Fruit fly (Drosophila melanogaster) whole organism, embryonic: Measurements from ENCODE around the gene Gr36c.

Source experiments
- Awh ChIP-seq: fragments of 200-800 bp; sonication (Bioruptor generic); IDR thresholded peaks from 2 replicates; pipeline ENCODE4, ENCODE4 v1.3.6; 2022; ENCODE audit warnings: missing biosample characterization, missing genetic modification characterization
- Blimp-1 ChIP-seq: fragments of 200-800 bp; sonication (Bioruptor generic); optimal IDR thresholded peaks from 3 replicates; lab custom pipeline; 2018; ENCODE audit warnings: missing biosample characterization, missing genetic modification characterization, mild to moderate bottlenecking, moderate library complexity, missing genetic modification reagents
- CG12219 ChIP-seq: fragments of 200-800 bp; sonication (Bioruptor generic); optimal IDR thresholded peaks from 3 replicates; lab custom pipeline; 2018; ENCODE audit warnings: missing biosample characterization, mild to moderate bottlenecking, missing genetic modification characterization
- CG12769 ChIP-seq: fragments of 200-800 bp; sonication (Bioruptor generic); optimal IDR thresholded peaks from 2 replicates; lab custom pipeline; 2019; ENCODE audit warnings: missing biosample characterization, mild to moderate bottlenecking, missing genetic modification characterization, moderate library complexity
- CG12942 ChIP-seq: fragments of 200-800 bp; sonication (Bioruptor generic); optimal IDR thresholded peaks from 3 replicates; lab custom pipeline; 2016; ENCODE audit warnings: missing biosample characterization, missing genetic modification characterization
- CG13775 ChIP-seq: fragments of 200-800 bp; sonication (Bioruptor generic); optimal IDR thresholded peaks from 3 replicates; lab custom pipeline; 2017; ENCODE audit warnings: missing biosample characterization, mild to moderate bottlenecking, missing genetic modification characterization
- CG13894 ChIP-seq: fragments of 200-800 bp; sonication (Bioruptor generic); optimal IDR thresholded peaks from 3 replicates; lab custom pipeline; 2018; ENCODE audit warnings: missing biosample characterization, mild to moderate bottlenecking, missing genetic modification characterization, moderate library complexity
- CG16815 ChIP-seq: fragments of 200-800 bp; sonication (Bioruptor generic); optimal IDR thresholded peaks from 3 replicates; lab custom pipeline; 2017; ENCODE audit warnings: missing biosample characterization, mild to moderate bottlenecking, missing genetic modification characterization
- CG17568 ChIP-seq: fragments of 200-800 bp; sonication (Bioruptor generic); optimal IDR thresholded peaks from 2 replicates; lab custom pipeline; 2018; ENCODE audit warnings: missing biosample characterization, mild to moderate bottlenecking, missing genetic modification characterization, moderate library complexity
- CG17802 ChIP-seq: fragments of 200-800 bp; sonication (Bioruptor generic); optimal IDR thresholded peaks from 2 replicates; lab custom pipeline; 2018; ENCODE audit warnings: missing biosample characterization, mild to moderate bottlenecking, missing genetic modification characterization, moderate library complexity
- CG2199 ChIP-seq: fragments of 200-800 bp; sonication (Bioruptor generic); IDR thresholded peaks from 3 replicates; pipeline ENCODE4 v1.3.6; 2022; ENCODE audit warnings: missing biosample characterization, missing genetic modification characterization
- CG3281 ChIP-seq: fragments of 200-800 bp; sonication (Bioruptor generic); optimal IDR thresholded peaks from 3 replicates; lab custom pipeline; 2017; ENCODE audit warnings: missing biosample characterization, mild to moderate bottlenecking, missing genetic modification characterization
- CG7271 ChIP-seq: fragments of 200-800 bp; sonication (Bioruptor generic); optimal IDR thresholded peaks from 2 replicates; lab custom pipeline; 2018; ENCODE audit warnings: missing biosample characterization, mild to moderate bottlenecking, missing genetic modification characterization, moderate library complexity
- CG8281 ChIP-seq: fragments of 200-800 bp; sonication (Bioruptor generic); optimal IDR thresholded peaks from 2 replicates; lab custom pipeline; 2018; ENCODE audit warnings: missing biosample characterization, mild to moderate bottlenecking, missing genetic modification characterization, moderate library complexity
- CG8765 ChIP-seq: fragments of 200-800 bp; sonication (Bioruptor generic); IDR thresholded peaks from 2 replicates; pipeline ENCODE4 v1.3.6; 2022; ENCODE audit warnings: missing biosample characterization, missing genetic modification characterization
- CG9932 ChIP-seq: fragments of 200-800 bp; sonication (Bioruptor generic); IDR thresholded peaks from 2 replicates; pipeline ENCODE4 v1.3.6; 2022; ENCODE audit warnings: missing biosample characterization, missing genetic modification characterization
- Dip2 ChIP-seq: fragments of 200-800 bp; sonication (Bioruptor generic); IDR thresholded peaks from 2 replicates; pipeline ENCODE4 v1.3.6; 2022; ENCODE audit warnings: missing biosample characterization, missing genetic modification characterization
- Dll ChIP-seq: fragments of 200-800 bp; sonication (Bioruptor generic); IDR thresholded peaks from 4 replicates; pipeline ENCODE4 v1.3.6; 2022; ENCODE audit warnings: missing biosample characterization, missing genetic modification characterization; ENCODE audit not compliant: partially characterized antibody
- Ets65A ChIP-seq: fragments of 200-800 bp; sonication (Bioruptor generic); peaks from one replicate; lab custom pipeline; 2016; ENCODE audit warnings: missing biosample characterization, missing genetic modification characterization
- Gsc ChIP-seq: fragments of 200-800 bp; sonication (Bioruptor generic); IDR thresholded peaks from 2 replicates; pipeline ENCODE4 v1.3.6; 2022; ENCODE audit warnings: missing biosample characterization, missing genetic modification characterization
- Hmr ChIP-seq: fragments of 200-800 bp; sonication (Bioruptor generic); optimal IDR thresholded peaks from 3 replicates; lab custom pipeline; 2017; ENCODE audit warnings: mild to moderate bottlenecking, missing biosample characterization, missing genetic modification reagents, missing genetic modification characterization
- MESR4 ChIP-seq: fragments of 200-800 bp; sonication (Bioruptor generic); optimal IDR thresholded peaks from 2 replicates; lab custom pipeline; 2018; ENCODE audit warnings: missing biosample characterization, mild to moderate bottlenecking, missing genetic modification characterization, moderate library complexity
- Mes4 ChIP-seq: fragments of 200-800 bp; sonication (Bioruptor generic); optimal IDR thresholded peaks from 2 replicates; lab custom pipeline; 2016; ENCODE audit warnings: missing biosample characterization, missing genetic modification characterization
- Mrtf ChIP-seq: fragments of 200-800 bp; sonication (Bioruptor generic); IDR thresholded peaks from 3 replicates; pipeline ENCODE4 v1.3.6; 2022; ENCODE audit warnings: missing biosample characterization, missing genetic modification characterization
- NC2α ChIP-seq: fragments of 200-800 bp; sonication (Bioruptor generic); optimal IDR thresholded peaks from 2 replicates; lab custom pipeline; 2016; ENCODE audit warnings: missing biosample characterization, missing genetic modification characterization
- NFAT ChIP-seq: fragments of 200-800 bp; sonication (Bioruptor generic); IDR thresholded peaks from 2 replicates; pipeline ENCODE4 v1.3.6; 2022; ENCODE audit warnings: missing biosample characterization, missing genetic modification characterization
- NfI ChIP-seq: fragments of 200-800 bp; sonication (Bioruptor generic); optimal IDR thresholded peaks from 3 replicates; lab custom pipeline; 2018; ENCODE audit warnings: missing biosample characterization, mild to moderate bottlenecking, missing genetic modification characterization, moderate library complexity
- Sox102F ChIP-seq: fragments of 200-800 bp; sonication (Bioruptor generic); optimal IDR thresholded peaks from 2 replicates; lab custom pipeline; 2018; ENCODE audit warnings: missing biosample characterization, mild to moderate bottlenecking, missing genetic modification characterization, moderate library complexity
- Spps ChIP-seq: fragments of 200-800 bp; sonication (Bioruptor generic); optimal IDR thresholded peaks from 2 replicates; lab custom pipeline; 2018; ENCODE audit warnings: missing biosample characterization, mild to moderate bottlenecking, missing genetic modification characterization
- bsh ChIP-seq, 2 experiments: fragments of 200-800 bp; sonication (Bioruptor generic); optimal IDR thresholded peaks; 2 replicates each; lab custom pipeline; 2017 to 2018; ENCODE audit warnings: mild to moderate bottlenecking in 2 of 2, missing biosample characterization in 2 of 2, missing genetic modification characterization in 2 of 2, moderate library complexity in 1 of 2
- cad ChIP-seq: fragments of >200 bp; optimal IDR thresholded peaks from 2 replicates; lab custom pipeline; 2017; ENCODE audit warnings: missing biosample characterization, missing genetic modification characterization
- ci ChIP-seq: fragments of 200-800 bp; sonication (Bioruptor generic); IDR thresholded peaks from 3 replicates; pipeline ENCODE4 v1.3.6; 2022; ENCODE audit warnings: missing biosample characterization, missing genetic modification characterization
- crol ChIP-seq: fragments of 200-800 bp; sonication (Bioruptor generic); IDR thresholded peaks from 2 replicates; pipeline ENCODE4 v1.3.6; 2022; ENCODE audit warnings: missing biosample characterization, missing genetic modification characterization
- dmrt11E ChIP-seq: fragments of 200-800 bp; sonication (Bioruptor generic); optimal IDR thresholded peaks from 3 replicates; lab custom pipeline; 2018; ENCODE audit warnings: missing biosample characterization, mild to moderate bottlenecking, missing genetic modification characterization, moderate library complexity
- dmrt99B ChIP-seq: fragments of 200-800 bp; sonication (Bioruptor generic); optimal IDR thresholded peaks from 2 replicates; lab custom pipeline; 2018; ENCODE audit warnings: missing biosample characterization, mild to moderate bottlenecking, missing genetic modification characterization, moderate library complexity
- esg ChIP-seq: fragments of 200-800 bp; sonication (Bioruptor generic); conservative IDR thresholded peaks from 2 replicates; pipeline ENCODE4 v1.3.6; 2022; ENCODE audit warnings: missing biosample characterization, missing genetic modification characterization
- fd3F ChIP-seq: fragments of 200-800 bp; sonication (Bioruptor generic); optimal IDR thresholded peaks from 2 replicates; lab custom pipeline; 2018; ENCODE audit warnings: missing biosample characterization, mild to moderate bottlenecking, missing genetic modification characterization, moderate library complexity
- gcm2 ChIP-seq: fragments of 200-800 bp; sonication (Bioruptor generic); optimal IDR thresholded peaks from 2 replicates; lab custom pipeline; 2016; ENCODE audit warnings: missing biosample characterization, missing genetic modification characterization
- gro ChIP-seq: fragments of 200-800 bp; sonication (Bioruptor generic); optimal IDR thresholded peaks from 2 replicates; lab custom pipeline; 2016; ENCODE audit warnings: missing biosample characterization, missing genetic modification characterization
- gsb ChIP-seq: fragments of 200-800 bp; sonication (Bioruptor generic); IDR thresholded peaks from 2 replicates; pipeline ENCODE4 v1.3.6; 2022; ENCODE audit warnings: missing biosample characterization, missing genetic modification characterization
- kah ChIP-seq: fragments of 200-800 bp; sonication (Bioruptor generic); optimal IDR thresholded peaks from 2 replicates; lab custom pipeline; 2018; ENCODE audit warnings: missing biosample characterization, mild to moderate bottlenecking, missing genetic modification characterization
- nmo ChIP-seq: fragments of 200-800 bp; sonication (Bioruptor generic); optimal IDR thresholded peaks from 2 replicates; lab custom pipeline; 2018; ENCODE audit warnings: missing biosample characterization, mild to moderate bottlenecking, missing genetic modification characterization, moderate library complexity
- pho ChIP-seq: fragments of 200-800 bp; sonication (Bioruptor generic); optimal IDR thresholded peaks from 2 replicates; lab custom pipeline; 2016; ENCODE audit warnings: missing biosample characterization, missing genetic modification characterization
- pita ChIP-seq: fragments of 200-800 bp; sonication (Bioruptor generic); optimal IDR thresholded peaks from 2 replicates; lab custom pipeline; 2017; ENCODE audit warnings: missing biosample characterization, mild to moderate bottlenecking, missing genetic modification characterization
- pros ChIP-seq: fragments of 200-800 bp; sonication (Bioruptor generic); optimal IDR thresholded peaks from 3 replicates; lab custom pipeline; 2019; ENCODE audit warnings: missing biosample characterization, mild to moderate bottlenecking, missing genetic modification characterization, moderate library complexity
- sens ChIP-seq: fragments of 200-800 bp; sonication (Bioruptor generic); peaks from one replicate; lab custom pipeline; 2016; ENCODE audit warnings: missing biosample characterization, missing genetic modification characterization
- shn ChIP-seq: fragments of 200-800 bp; sonication (Bioruptor generic); optimal IDR thresholded peaks from 3 replicates; lab custom pipeline; 2016; ENCODE audit warnings: missing biosample characterization, missing genetic modification characterization
- tgo ChIP-seq: fragments of 200-800 bp; sonication (Bioruptor generic); IDR thresholded peaks from 3 replicates; pipeline ENCODE4 v1.3.6; 2022; ENCODE audit warnings: missing biosample characterization, missing genetic modification characterization
- twi ChIP-seq: fragments of 200-800 bp; optimal IDR thresholded peaks from 2 replicates; lab custom pipeline; 2019; ENCODE audit warnings: missing biosample characterization, mild to moderate bottlenecking, missing genetic modification characterization, moderate library complexity
- vvl ChIP-seq: fragments of 200-800 bp; sonication (Bioruptor generic); IDR thresholded peaks from 2 replicates; pipeline ENCODE4 v1.3.6; 2022; ENCODE audit warnings: missing biosample characterization, missing genetic modification characterization

Gene Gr36c

dm6 chr2L:17223493-17223892 is 43.4 kb downstream of the Gr36c start:
- TF ChIP-seq sens (GFP tag; lab: Kevin White, UChicago) = peak; percentile 61
- TF ChIP-seq CG13894 (tag; lab: Kevin White, UChicago) = peak; percentile 61
- no peak for TF ChIP-seq Mrtf

- no peak for TF ChIP-seq Gsc (GFP tag; lab: Robert Waterston, UW)
- TF ChIP-seq nmo (GFP tag; lab: Kevin White, UChicago) = no peak
- TF ChIP-seq Blimp-1 (GFP tag; lab: Kevin White, UChicago) = peak; percentile 19
- TF ChIP-seq CG16815 (GFP tag; lab: Kevin White, UChicago) = no peak
- no peak for TF ChIP-seq NfI (GFP tag; lab: Kevin White, UChicago)
- no peak for TF ChIP-seq dmrt99B (tag; lab: Kevin White, UChicago)
- TF ChIP-seq ci (GFP tag; lab: Robert Waterston, UW) = no peak
- TF ChIP-seq Sox102F (GFP tag; lab: Kevin White, UChicago) = peak; percentile 7
- no peak for TF ChIP-seq Hmr (GFP tag; lab: Kevin White, UChicago)
- TF ChIP-seq shn (GFP tag; lab: Kevin White, UChicago) = no peak
- TF ChIP-seq CG17568 (GFP tag; lab: Kevin White, UChicago) = no peak
- peak; percentile 22; the same call in 1 of the 3 replicates for TF ChIP-seq CG2199 (GFP tag; lab: Robert Waterston, UW)
- no peak for TF ChIP-seq CG12219 (GFP tag; lab: Kevin White, UChicago)
- no peak for TF ChIP-seq CG12942 (GFP tag; lab: Kevin White, UChicago)
- peak; percentile 80 for TF ChIP-seq crol (GFP tag; lab: Robert Waterston, UW)
- TF ChIP-seq MESR4 = no peak
- no peak for TF ChIP-seq Ets65A
- TF ChIP-seq pita = no peak
- peak; percentile 31 for TF ChIP-seq pros (GFP tag; lab: Kevin White, UChicago)
- peak; percentile 51 for TF ChIP-seq dmrt11E (tag; lab: Kevin White, UChicago)
- TF ChIP-seq vvl (GFP tag; lab: Robert Waterston, UW) = no peak
- TF ChIP-seq Mes4 (GFP tag; lab: Kevin White, UChicago) = no peak
- TF ChIP-seq sens (GFP tag; lab: Kevin White, UChicago) = peak; percentile 57
- TF ChIP-seq NC2α (GFP tag; lab: Kevin White, UChicago) = no peak
- TF ChIP-seq CG8765 = no peak
- TF ChIP-seq bsh (GFP tag; optimal IDR thresholded peaks at IDR 0.05; lab: Kevin White, UChicago) = no peak
- TF ChIP-seq esg = no peak
- TF ChIP-seq CG3281 (GFP tag; lab: Kevin White, UChicago) = no peak
- TF ChIP-seq gro = no peak
- no peak for TF ChIP-seq tgo (GFP tag; lab: Robert Waterston, UW)
- no peak for TF ChIP-seq gsb
- no peak for TF ChIP-seq pho (GFP tag; lab: Kevin White, UChicago)
- TF ChIP-seq CG13775 = no peak
- peak; percentile 70 for TF ChIP-seq twi (tag; lab: Kevin White, UChicago)
- TF ChIP-seq CG9932 (GFP tag; lab: Robert Waterston, UW) = no peak
- no peak for TF ChIP-seq NFAT (GFP tag; lab: Robert Waterston, UW)
- TF ChIP-seq CG7271 (tag; lab: Kevin White, UChicago) = no peak
- no peak for TF ChIP-seq Spps
- TF ChIP-seq CG17802 (tag; lab: Kevin White, UChicago) = no peak
- TF ChIP-seq gcm2 (GFP tag; lab: Kevin White, UChicago) = no peak
- TF ChIP-seq CG8281 (tag; lab: Kevin White, UChicago) = no peak
- no peak for TF ChIP-seq CG12769 (tag; lab: Kevin White, UChicago)
- TF ChIP-seq Awh = no peak
- TF ChIP-seq fd3F (GFP tag; lab: Kevin White, UChicago) = no peak
- TF ChIP-seq kah = peak; percentile 92
- TF ChIP-seq Dip2 (GFP tag; lab: Robert Waterston, UW) = no peak
- TF ChIP-seq Dll (GFP tag; lab: Robert Waterston, UW) = no peak
- TF ChIP-seq cad = no peak
Measured at dm6 chr2L:17227102-17227501, 47.0 kb downstream of the Gr36c start.
